Worm (Caenorhabditis elegans) whole organism, L4 larva: ENCODE results near the gene R09E10.2.

Experiments
- D1046.2 ChIP-seq: fragments of 200-800 bp; sonication (Bioruptor generic); IDR thresholded peaks from 2 replicates; pipeline ENCODE4 v1.3.6; 2022; ENCODE audit warnings: missing genetic modification characterization, missing compliant biosample characterization
- T26A8.4 ChIP-seq: fragments of 200-800 bp; sonication (Bioruptor generic); IDR thresholded peaks from 2 replicates; pipeline ENCODE4 v1.3.6; 2022; ENCODE audit warnings: missing genetic modification characterization, missing compliant biosample characterization
- Y48G9A.11 ChIP-seq: fragments of 200-800 bp; sonication (Bioruptor generic); IDR thresholded peaks from 2 replicates; pipeline ENCODE4 v1.3.6; 2022; ENCODE audit warnings: missing genetic modification reagents, missing genetic modification characterization, missing compliant biosample characterization
- ZK337.2 ChIP-seq: fragments of 200-800 bp; sonication (Bioruptor generic); IDR thresholded peaks from 2 replicates; pipeline ENCODE4 v1.3.6; 2022; ENCODE audit warnings: missing genetic modification reagents, missing genetic modification characterization, missing compliant biosample characterization
- ZK546.5 ChIP-seq, 2 experiments: sonication (generic microtip); optimal IDR thresholded peaks; 2 replicates each; lab custom pipeline; 2017; ENCODE audit warnings: missing biosample characterization in 2 of 2, missing genetic modification characterization in 2 of 2
- aly-2 ChIP-seq: sonication (generic microtip); optimal IDR thresholded peaks from 2 replicates; lab custom pipeline; 2018; ENCODE audit warnings: missing biosample characterization, missing genetic modification characterization
- ama-1 ChIP-seq: fragments of 150-350 bp; optimal IDR thresholded peaks from 2 replicates; lab custom pipeline; 2014; ENCODE audit warnings: inconsistent platforms, mixed read lengths
- arid-1 ChIP-seq: fragments of 200-800 bp; sonication (Bioruptor generic); conservative IDR thresholded peaks from 2 replicates; pipeline ENCODE4 v1.3.6; 2022; ENCODE audit warnings: missing genetic modification reagents, missing genetic modification characterization, missing compliant biosample characterization
- attf-4 ChIP-seq: sonication (generic microtip); optimal IDR thresholded peaks from 3 replicates; lab custom pipeline; 2017; ENCODE audit warnings: missing biosample characterization, missing genetic modification characterization
- ceh-20 ChIP-seq: fragments of 200-800 bp; sonication (Bioruptor generic); IDR thresholded peaks from 2 replicates; pipeline ENCODE4 v1.3.6; 2022; ENCODE audit warnings: missing genetic modification reagents, missing genetic modification characterization, missing compliant biosample characterization
- ces-1 ChIP-seq: fragments of 150-350 bp; sonication (generic microtip); optimal IDR thresholded peaks from 4 replicates; lab custom pipeline; 2014; ENCODE audit warnings: missing biosample characterization, missing genetic modification reagents, missing genetic modification characterization
- daf-12 ChIP-seq: fragments of 150-350 bp; optimal IDR thresholded peaks from 2 replicates; lab custom pipeline; 2014; ENCODE audit warnings: missing biosample characterization, missing genetic modification reagents, missing genetic modification characterization
- daf-16 ChIP-seq, 3 experiments: sonication (generic microtip); optimal IDR thresholded peaks; 2 replicates each; lab custom pipeline; 2016 to 2017; ENCODE audit warnings: missing genetic modification characterization in 3 of 3, missing genetic modification reagents in 3 of 3, mild to moderate bottlenecking in 2 of 3, missing compliant biosample characterization in 2 of 3, missing biosample characterization in 1 of 3, moderate library complexity in 1 of 3
- dmd-9 ChIP-seq: fragments of 200-800 bp; sonication (Bioruptor generic); IDR thresholded peaks from 2 replicates; pipeline ENCODE4 v1.3.6; 2022; ENCODE audit warnings: missing genetic modification reagents, missing genetic modification characterization, missing compliant biosample characterization
- dpl-1 ChIP-seq: fragments of 150-350 bp; optimal IDR thresholded peaks from 2 replicates; lab custom pipeline; 2014; ENCODE audit warnings: missing biosample characterization, missing genetic modification reagents, missing genetic modification characterization
- duxl-1 ChIP-seq: sonication (generic microtip); optimal IDR thresholded peaks from 2 replicates; lab custom pipeline; 2016; ENCODE audit warnings: mild to moderate bottlenecking, missing genetic modification characterization, moderate library complexity, missing compliant biosample characterization; ENCODE audit not compliant: poor library complexity
- dve-1 ChIP-seq: sonication (generic microtip); optimal IDR thresholded peaks from 2 replicates; lab custom pipeline; 2017; ENCODE audit warnings: antibody characterized with exemption, mild to moderate bottlenecking, missing genetic modification characterization, missing compliant biosample characterization; ENCODE audit not compliant: insufficient read depth
- egl-27 ChIP-seq: sonication (generic microtip); optimal IDR thresholded peaks from 3 replicates; lab custom pipeline; 2017; ENCODE audit warnings: missing biosample characterization, missing genetic modification reagents, missing genetic modification characterization
- hif-1 ChIP-seq, 2 experiments: sonication (generic microtip); optimal IDR thresholded peaks; 2 replicates each; lab custom pipeline; 2016 to 2017; ENCODE audit warnings: missing compliant biosample characterization in 2 of 2, missing genetic modification characterization in 2 of 2, missing genetic modification reagents in 2 of 2, missing genotype in 2 of 2, mild to moderate bottlenecking in 1 of 2
- hlh-11 ChIP-seq: fragments of 200-800 bp; sonication (Bioruptor generic); optimal IDR thresholded peaks from 2 replicates; lab custom pipeline; 2018; ENCODE audit warnings: mild to moderate bottlenecking, missing genetic modification characterization, missing compliant biosample characterization
- hlh-30 ChIP-seq: sonication (generic microtip); optimal IDR thresholded peaks from 2 replicates; lab custom pipeline; 2017; ENCODE audit warnings: antibody characterized with exemption, mild to moderate bottlenecking, missing genetic modification characterization, missing compliant biosample characterization; ENCODE audit not compliant: insufficient read depth
- hmg-1.1 ChIP-seq: fragments of 200-800 bp; sonication (Bioruptor generic); IDR thresholded peaks from 2 replicates; pipeline ENCODE4 v1.3.6; 2022; ENCODE audit warnings: missing genetic modification reagents, missing genetic modification characterization, missing compliant biosample characterization
- lin-1 ChIP-seq: fragments of 200-800 bp; sonication (Bioruptor generic); IDR thresholded peaks from 2 replicates; pipeline ENCODE4 v1.3.6; 2022; ENCODE audit warnings: missing genetic modification reagents, missing genetic modification characterization, missing compliant biosample characterization
- lsy-2 ChIP-seq, 2 experiments: fragments of 150-350 bp in 1 of 2; sonication (generic microtip) in 1 of 2; optimal IDR thresholded peaks; 2 replicates each; lab custom pipeline; 2014 to 2017; ENCODE audit warnings: missing biosample characterization in 2 of 2, missing genetic modification characterization in 2 of 2
- madf-9 ChIP-seq: fragments of 200-800 bp; sonication (Bioruptor generic); conservative IDR thresholded peaks from 2 replicates; pipeline ENCODE4 v1.3.6; 2022; ENCODE audit warnings: missing genetic modification reagents, missing genetic modification characterization, missing compliant biosample characterization
- mdt-29 ChIP-seq: fragments of 200-800 bp; sonication (Bioruptor generic); IDR thresholded peaks from 2 replicates; pipeline ENCODE4 v1.3.6; 2022; ENCODE audit warnings: missing genetic modification reagents, missing genetic modification characterization, missing compliant biosample characterization
- mep-1 ChIP-seq: fragments of 150-350 bp; sonication (generic microtip); optimal IDR thresholded peaks from 3 replicates; lab custom pipeline; 2014; ENCODE audit warnings: missing biosample characterization, missing genetic modification characterization
- mes-2 ChIP-seq: sonication (generic microtip); optimal IDR thresholded peaks from 2 replicates; lab custom pipeline; 2016; ENCODE audit warnings: missing genotype, mild to moderate bottlenecking, missing genetic modification characterization, missing compliant biosample characterization; ENCODE audit not compliant: poor library complexity, severe bottlenecking
- nhr-102 ChIP-seq: sonication (generic microtip); optimal IDR thresholded peaks from 2 replicates; lab custom pipeline; 2016; ENCODE audit warnings: mild to moderate bottlenecking, missing genetic modification characterization, moderate library complexity, missing compliant biosample characterization
- nhr-6 ChIP-seq: fragments of 150-350 bp; optimal IDR thresholded peaks from 2 replicates; lab custom pipeline; 2014; ENCODE audit warnings: missing biosample characterization, missing genetic modification characterization
- php-3 ChIP-seq: fragments of 200-800 bp; sonication (Bioruptor generic); IDR thresholded peaks from 2 replicates; pipeline ENCODE4 v1.3.6; 2022; ENCODE audit warnings: missing genetic modification reagents, missing genetic modification characterization, missing compliant biosample characterization
- rbr-2 ChIP-seq: sonication (generic microtip); optimal IDR thresholded peaks from 2 replicates; lab custom pipeline; 2016; ENCODE audit warnings: missing genotype, missing genetic modification characterization, missing compliant biosample characterization
- sdz-12 ChIP-seq: fragments of 200-800 bp; sonication (Bioruptor generic); optimal IDR thresholded peaks from 2 replicates; lab custom pipeline; 2018; ENCODE audit warnings: mild to moderate bottlenecking, missing genetic modification characterization, missing compliant biosample characterization
- set-16 ChIP-seq: fragments of 200-800 bp; sonication (Bioruptor generic); IDR thresholded peaks from 2 replicates; pipeline ENCODE4 v1.3.6; 2022; ENCODE audit warnings: missing genetic modification reagents, missing genetic modification characterization, missing compliant biosample characterization
- skn-1 ChIP-seq: fragments of 150-350 bp; optimal IDR thresholded peaks from 2 replicates; lab custom pipeline; 2014; ENCODE audit warnings: missing biosample characterization, missing genetic modification characterization
- snpc-1.2 ChIP-seq: fragments of 200-800 bp; sonication (Bioruptor generic); IDR thresholded peaks from 2 replicates; pipeline ENCODE4 v1.3.6; 2022; ENCODE audit warnings: missing genetic modification reagents, missing genetic modification characterization, missing compliant biosample characterization
- spr-3 ChIP-seq: fragments of 200-800 bp; sonication (Bioruptor generic); optimal IDR thresholded peaks from 2 replicates; lab custom pipeline; 2018; ENCODE audit warnings: mild to moderate bottlenecking, missing genetic modification characterization, missing compliant biosample characterization
- tra-1 ChIP-seq: fragments of 200-800 bp; sonication (Bioruptor generic); IDR thresholded peaks from 2 replicates; pipeline ENCODE4 v1.3.6; 2022; ENCODE audit warnings: missing genetic modification reagents, missing genetic modification characterization, missing compliant biosample characterization
- unc-39 ChIP-seq: sonication (generic microtip); optimal IDR thresholded peaks from 2 replicates; lab custom pipeline; 2017; ENCODE audit warnings: missing biosample characterization, missing genetic modification characterization
- unc-62 ChIP-seq, 3 experiments: fragments of 150-350 bp in 1 of 3; sonication (generic microtip); optimal IDR thresholded peaks in 2 of 3; peaks in 1 of 3; 1 replicate in 1 of 3; 2 replicates in 2 of 3; lab custom pipeline; 2014 to 2017; ENCODE audit warnings: missing biosample characterization in 3 of 3, missing genetic modification characterization in 3 of 3, missing genetic modification reagents in 3 of 3, missing genotype in 1 of 3
- zag-1 ChIP-seq: fragments of 150-350 bp; optimal IDR thresholded peaks from 2 replicates; lab custom pipeline; 2014; ENCODE audit warnings: missing biosample characterization, missing genetic modification characterization
- zfp-3 ChIP-seq: fragments of 200-800 bp; sonication (Bioruptor generic); conservative IDR thresholded peaks from 2 replicates; pipeline ENCODE4 v1.3.6; 2022; ENCODE audit warnings: missing genetic modification reagents, missing genetic modification characterization, missing compliant biosample characterization
- ztf-7 ChIP-seq: fragments of 150-350 bp; optimal IDR thresholded peaks from 2 replicates; lab custom pipeline; 2014; ENCODE audit warnings: missing biosample characterization, missing genetic modification characterization

The R09E10.2 gene

DNA sequence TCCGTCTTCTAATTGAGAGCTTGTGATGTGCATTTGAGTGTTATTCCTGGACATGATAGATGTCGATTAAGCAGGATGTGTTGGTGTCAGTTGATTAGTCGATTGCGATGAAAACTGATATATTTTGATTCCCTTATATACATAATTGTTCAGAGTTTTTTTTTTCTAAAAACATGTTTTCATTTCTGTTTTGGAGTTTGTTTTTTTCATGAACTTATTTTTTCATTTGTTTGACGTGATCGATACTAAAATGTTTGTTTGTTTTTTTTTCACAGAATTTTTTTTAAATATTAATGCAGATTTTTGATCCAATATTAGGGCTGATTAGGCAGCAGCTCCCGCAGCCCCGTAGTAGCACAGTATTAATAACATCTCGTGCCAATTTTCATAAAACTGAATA, at the start of gene R09E10.2:
TSS of gene R09E10.2 (minus strand) at position 101 of the 400 bp plus-strand sequence.
- TF ChIP-seq aly-2 (tag; lab: Kevin White, UChicago) (no peak), Y48G9A.11 (GFP tag; lab: Robert Waterston, UW) (no peak), hif-1 (tag; optimal IDR thresholded peaks at IDR 0.05; lab: Kevin White, UChicago) (no peak), zag-1 (tag; lab: Kevin White, UChicago) (no peak), daf-16 (GFP tag; optimal IDR thresholded peaks at IDR 0.05; lab: Kevin White, UChicago) (no peak), daf-16 (tag; optimal IDR thresholded peaks at IDR 0.05; lab: Kevin White, UChicago) (no peak), unc-62 (GFP tag; optimal IDR thresholded peaks at IDR 0.05 in 1 of 2; lab: Kevin White, UChicago) (peak in 1 of 2 experiments; percentile 38), unc-62 (tag; optimal IDR thresholded peaks at IDR 0.05; lab: Kevin White, UChicago) (no peak)
- TF ChIP-seq, all 104 proteins: peak for 1

DNA sequence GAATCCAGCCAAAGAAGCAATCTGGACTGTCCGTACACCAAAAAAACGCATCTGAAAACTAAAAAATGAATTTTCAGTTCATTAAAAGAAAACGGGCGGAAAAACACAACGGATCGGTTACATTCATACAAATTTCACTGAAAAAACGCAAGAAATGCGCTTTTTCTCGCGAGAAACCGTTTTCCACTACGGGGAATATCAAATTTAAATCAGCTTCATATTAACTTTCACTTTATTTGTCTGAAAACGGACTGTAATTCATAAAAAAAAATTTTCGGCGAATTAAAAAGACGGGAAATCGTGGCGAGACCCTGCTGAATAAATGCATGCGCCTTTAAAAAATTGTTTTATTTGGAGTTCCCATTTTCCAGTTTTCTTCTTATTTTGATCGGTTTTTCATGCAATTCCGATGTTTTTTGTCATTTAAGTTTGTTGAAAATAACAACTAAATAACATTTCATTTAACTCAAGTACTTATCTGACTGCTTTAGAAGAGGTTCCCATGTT, 49.7 kb upstream of the R09E10.2 start, which contains the start of gene pges-2:
TSS of gene pges-2 (minus strand) at position 51 of the 507 bp plus-strand sequence.
- TF ChIP-seq D1046.2 (GFP tag; lab: Robert Waterston, UW) = no peak
- no peak for TF ChIP-seq zfp-3
- no peak for TF ChIP-seq ama-1 (lab: Kevin White, UChicago)
- peak; percentile 22 for TF ChIP-seq mes-2 (tag; lab: Kevin White, UChicago)
- TF ChIP-seq dmd-9 (GFP tag; lab: Robert Waterston, UW) = no peak
- no peak for TF ChIP-seq nhr-6 (tag; lab: Kevin White, UChicago)
- TF ChIP-seq tra-1 (GFP tag; lab: Robert Waterston, UW) = no peak
- TF ChIP-seq hlh-11 (tag; lab: Kevin White, UChicago) = no peak
- no peak for TF ChIP-seq lin-1 (GFP tag; lab: Robert Waterston, UW)
- TF ChIP-seq hlh-30 (tag; lab: Kevin White, UChicago) = no peak
- TF ChIP-seq duxl-1 (tag; lab: Kevin White, UChicago) = no peak
- TF ChIP-seq ZK546.5 (tag; optimal IDR thresholded peaks at IDR 0.05; lab: Kevin White, UChicago) = no peak
- TF ChIP-seq ztf-7 = no peak
- no peak for TF ChIP-seq php-3
- TF ChIP-seq lsy-2 (tag; optimal IDR thresholded peaks at IDR 0.05; lab: Kevin White, UChicago) = peak in 1 of 2 experiments; percentile 58
- TF ChIP-seq T26A8.4 = no peak
- no peak for TF ChIP-seq spr-3
- TF ChIP-seq hmg-1.1 (GFP tag; lab: Robert Waterston, UW) = no peak
- TF ChIP-seq ceh-20 (GFP tag; lab: Robert Waterston, UW) = no peak
- TF ChIP-seq dve-1 (tag; lab: Kevin White, UChicago) = peak; percentile 19
- no peak for TF ChIP-seq hif-1 (tag; optimal IDR thresholded peaks at IDR 0.05; lab: Kevin White, UChicago)
- TF ChIP-seq dpl-1 (GFP tag; lab: Kevin White, UChicago) = peak; percentile 47
- no peak for TF ChIP-seq daf-12 (tag; lab: Kevin White, UChicago)
- TF ChIP-seq sdz-12 (GFP tag; lab: Kevin White, UChicago) = no peak
- TF ChIP-seq attf-4 = no peak
- TF ChIP-seq ZK337.2 (GFP tag; lab: Robert Waterston, UW) = no peak
- no peak for TF ChIP-seq ces-1
- TF ChIP-seq daf-16 (GFP tag; optimal IDR thresholded peaks at IDR 0.05; lab: Kevin White, UChicago) = no peak
- TF ChIP-seq daf-16 (tag; optimal IDR thresholded peaks at IDR 0.05; lab: Kevin White, UChicago) = no peak
- no peak for TF ChIP-seq egl-27 (tag; lab: Kevin White, UChicago)
- no peak for TF ChIP-seq arid-1 (GFP tag; lab: Robert Waterston, UW)
- no peak for TF ChIP-seq set-16 (GFP tag; lab: Robert Waterston, UW)
- TF ChIP-seq rbr-2 (tag; lab: Kevin White, UChicago) = no peak
- no peak for TF ChIP-seq skn-1 (tag; lab: Kevin White, UChicago)
- TF ChIP-seq nhr-102 (tag; lab: Kevin White, UChicago) = no peak
- no peak for TF ChIP-seq snpc-1.2
- TF ChIP-seq mep-1 = peak; percentile 22
- no peak for TF ChIP-seq mdt-29
- TF ChIP-seq unc-39 (tag; lab: Kevin White, UChicago) = no peak
- no peak for TF ChIP-seq madf-9 (GFP tag; lab: Robert Waterston, UW)
